Fruit fly (Drosophila melanogaster) whole organism, embryonic: ENCODE measurements around the gene CG7227.

ENCODE experiments used
- Antp ChIP-seq: fragments of 200-800 bp; sonication (Bioruptor generic); optimal IDR thresholded peaks from 3 replicates; lab custom pipeline; 2016; ENCODE audit warnings: missing biosample characterization, missing genetic modification characterization
- Asciz ChIP-seq: fragments of 200-800 bp; sonication (Bioruptor generic); optimal IDR thresholded peaks from 2 replicates; lab custom pipeline; 2017; ENCODE audit warnings: missing biosample characterization, mild to moderate bottlenecking, missing genetic modification characterization, missing genetic modification reagents
- BtbVII ChIP-seq: fragments of 200-800 bp; sonication (Bioruptor generic); optimal IDR thresholded peaks from 3 replicates; lab custom pipeline; 2017; ENCODE audit warnings: missing biosample characterization, mild to moderate bottlenecking, missing genetic modification characterization
- CG10366 ChIP-seq: fragments of 200-800 bp; sonication (Bioruptor generic); IDR thresholded peaks from 2 replicates; pipeline ENCODE4 v1.3.6; 2022; ENCODE audit warnings: missing biosample characterization, missing genetic modification characterization
- CG10431 ChIP-seq: fragments of 200-800 bp; sonication (Bioruptor generic); optimal IDR thresholded peaks from 3 replicates; lab custom pipeline; 2018; ENCODE audit warnings: missing biosample characterization, mild to moderate bottlenecking, missing genetic modification characterization
- CG10979 ChIP-seq: fragments of 200-800 bp; sonication (Bioruptor generic); optimal IDR thresholded peaks from 2 replicates; lab custom pipeline; 2018; ENCODE audit warnings: missing biosample characterization, mild to moderate bottlenecking, missing genetic modification characterization, moderate library complexity
- CG11247 ChIP-seq: fragments of 200-800 bp; sonication (Bioruptor generic); IDR thresholded peaks from 2 replicates; pipeline ENCODE4 v1.3.6; 2022; ENCODE audit warnings: missing biosample characterization, missing genetic modification characterization
- CG13123 ChIP-seq: fragments of 200-800 bp; sonication (Bioruptor generic); optimal IDR thresholded peaks from 2 replicates; lab custom pipeline; 2016; ENCODE audit warnings: missing biosample characterization, missing genetic modification characterization
- CG13775 ChIP-seq: fragments of 200-800 bp; sonication (Bioruptor generic); optimal IDR thresholded peaks from 3 replicates; lab custom pipeline; 2017; ENCODE audit warnings: missing biosample characterization, mild to moderate bottlenecking, missing genetic modification characterization
- CG14441 ChIP-seq: fragments of 200-800 bp; sonication (Bioruptor generic); IDR thresholded peaks from 2 replicates; pipeline ENCODE4 v1.3.6; 2022; ENCODE audit warnings: missing biosample characterization, missing genetic modification characterization
- CG14710 ChIP-seq: fragments of 200-800 bp; sonication (Bioruptor generic); optimal IDR thresholded peaks from 3 replicates; lab custom pipeline; 2019; ENCODE audit warnings: missing biosample characterization, mild to moderate bottlenecking, missing genetic modification characterization, moderate library complexity
- CG15479 ChIP-seq: fragments of 200-800 bp; sonication (Bioruptor generic); optimal IDR thresholded peaks from 3 replicates; lab custom pipeline; 2019; ENCODE audit warnings: missing biosample characterization, mild to moderate bottlenecking, missing genetic modification characterization, moderate library complexity
- CG15696 ChIP-seq: fragments of 200-800 bp; sonication (Bioruptor generic); optimal IDR thresholded peaks from 2 replicates; lab custom pipeline; 2019; ENCODE audit warnings: missing biosample characterization, mild to moderate bottlenecking, missing genetic modification characterization, moderate library complexity
- CG2202 ChIP-seq: fragments of 200-800 bp; sonication (Bioruptor generic); optimal IDR thresholded peaks from 2 replicates; lab custom pipeline; 2018; ENCODE audit warnings: missing biosample characterization, mild to moderate bottlenecking, missing genetic modification characterization
- CG30020 ChIP-seq: fragments of 200-800 bp; optimal IDR thresholded peaks from 2 replicates; lab custom pipeline; 2019; ENCODE audit warnings: missing biosample characterization, mild to moderate bottlenecking, missing genetic modification characterization, moderate library complexity
- CG32767 ChIP-seq: fragments of 200-800 bp; sonication (Bioruptor generic); IDR thresholded peaks from 2 replicates; pipeline ENCODE4 v1.3.6; 2022; ENCODE audit warnings: missing biosample characterization, missing genetic modification characterization
- CG6175 ChIP-seq: fragments of 200-800 bp; sonication (Bioruptor generic); IDR thresholded peaks from 3 replicates; pipeline ENCODE4 v1.3.6; 2022; ENCODE audit warnings: missing biosample characterization, missing genetic modification characterization
- CG6654 ChIP-seq: fragments of 200-800 bp; sonication (Bioruptor generic); optimal IDR thresholded peaks from 2 replicates; lab custom pipeline; 2017; ENCODE audit warnings: missing biosample characterization, mild to moderate bottlenecking, missing genetic modification characterization
- CG6765 ChIP-seq: fragments of 200-800 bp; sonication (Bioruptor generic); optimal IDR thresholded peaks from 3 replicates; lab custom pipeline; 2017; ENCODE audit warnings: missing biosample characterization, mild to moderate bottlenecking, missing genetic modification characterization
- CG8478 ChIP-seq: fragments of >200 bp; optimal IDR thresholded peaks from 2 replicates; lab custom pipeline; 2018
- Camta ChIP-seq: fragments of 200-800 bp; sonication (Bioruptor generic); optimal IDR thresholded peaks from 2 replicates; lab custom pipeline; 2016; ENCODE audit warnings: missing biosample characterization, missing genetic modification characterization
- Dll ChIP-seq: fragments of 200-800 bp; sonication (Bioruptor generic); IDR thresholded peaks from 4 replicates; pipeline ENCODE4 v1.3.6; 2022; ENCODE audit warnings: missing biosample characterization, missing genetic modification characterization; ENCODE audit not compliant: partially characterized antibody
- ERR ChIP-seq: fragments of 200-800 bp; sonication (Bioruptor generic); optimal IDR thresholded peaks from 2 replicates; lab custom pipeline; 2016; ENCODE audit warnings: missing biosample characterization, missing genetic modification characterization
- Elba2 ChIP-seq: fragments of 200-800 bp; sonication (Bioruptor generic); optimal IDR thresholded peaks from 3 replicates; lab custom pipeline; 2016; ENCODE audit warnings: missing biosample characterization, missing genetic modification characterization
- Hey ChIP-seq: fragments of 200-800 bp; sonication (Bioruptor generic); optimal IDR thresholded peaks from 3 replicates; lab custom pipeline; 2018; ENCODE audit warnings: missing biosample characterization, mild to moderate bottlenecking, missing genetic modification characterization
- PHDP ChIP-seq: fragments of 200-800 bp; sonication (Bioruptor generic); optimal IDR thresholded peaks from 3 replicates; lab custom pipeline; 2018; ENCODE audit warnings: missing biosample characterization, mild to moderate bottlenecking, missing genetic modification characterization, moderate library complexity
- Rfx ChIP-seq: fragments of 200-800 bp; sonication (Bioruptor generic); IDR thresholded peaks from 2 replicates; pipeline ENCODE4 v1.3.6; 2022; ENCODE audit warnings: missing biosample characterization, missing genetic modification characterization
- Scr ChIP-seq: fragments of 200-800 bp; sonication (Bioruptor generic); IDR thresholded peaks from 2 replicates; pipeline ENCODE4 v1.3.6; 2022; ENCODE audit warnings: missing biosample characterization, missing genetic modification characterization; ENCODE audit not compliant: partially characterized antibody
- Sox102F ChIP-seq: fragments of 200-800 bp; sonication (Bioruptor generic); optimal IDR thresholded peaks from 2 replicates; lab custom pipeline; 2018; ENCODE audit warnings: missing biosample characterization, mild to moderate bottlenecking, missing genetic modification characterization, moderate library complexity
- Stat92E ChIP-seq, 3 experiments: fragments of >200 bp in 2 of 3; fragments of 200-800 bp in 1 of 3; sonication (Bioruptor generic) in 1 of 3; optimal IDR thresholded peaks; 2 replicates each; lab custom pipeline; 2017 to 2019; ENCODE audit warnings: missing biosample characterization in 3 of 3, missing genetic modification characterization in 3 of 3, mild to moderate bottlenecking in 1 of 3, moderate library complexity in 1 of 3
- YL-1 ChIP-seq: fragments of 200-800 bp; sonication (Bioruptor generic); optimal IDR thresholded peaks from 3 replicates; lab custom pipeline; 2017; ENCODE audit warnings: missing biosample characterization, mild to moderate bottlenecking, missing genetic modification characterization
- ase ChIP-seq: fragments of 200-800 bp; sonication (Bioruptor generic); IDR thresholded peaks from 3 replicates; pipeline ENCODE4 v1.3.6; 2022; ENCODE audit warnings: missing biosample characterization, missing genetic modification characterization
- az2 ChIP-seq: fragments of 200-800 bp; sonication (Bioruptor generic); optimal IDR thresholded peaks from 3 replicates; lab custom pipeline; 2016; ENCODE audit warnings: missing biosample characterization, missing genetic modification characterization
- bowl ChIP-seq: fragments of 200-800 bp; sonication (Bioruptor generic); IDR thresholded peaks from 2 replicates; pipeline ENCODE4 v1.3.6; 2022; ENCODE audit warnings: missing biosample characterization, missing genetic modification characterization
- cad ChIP-seq: fragments of >200 bp; optimal IDR thresholded peaks from 2 replicates; lab custom pipeline; 2017; ENCODE audit warnings: missing biosample characterization, missing genetic modification characterization
- caup ChIP-seq: fragments of 200-800 bp; sonication (Bioruptor generic); optimal IDR thresholded peaks from 3 replicates; lab custom pipeline; 2017; ENCODE audit warnings: missing biosample characterization, mild to moderate bottlenecking, missing genetic modification characterization, moderate library complexity; ENCODE audit not compliant: severe bottlenecking
- chm ChIP-seq: fragments of 200-800 bp; sonication (Bioruptor generic); IDR thresholded peaks from 2 replicates; pipeline ENCODE4 v1.3.6; 2022; ENCODE audit warnings: missing biosample characterization, missing genetic modification characterization
- dmrt99B ChIP-seq: fragments of 200-800 bp; sonication (Bioruptor generic); optimal IDR thresholded peaks from 2 replicates; lab custom pipeline; 2018; ENCODE audit warnings: missing biosample characterization, mild to moderate bottlenecking, missing genetic modification characterization, moderate library complexity
- fu2 ChIP-seq: fragments of 200-800 bp; sonication (Bioruptor generic); optimal IDR thresholded peaks from 2 replicates; lab custom pipeline; 2016; ENCODE audit warnings: missing biosample characterization, missing genetic modification characterization
- gcm2 ChIP-seq: fragments of 200-800 bp; sonication (Bioruptor generic); optimal IDR thresholded peaks from 2 replicates; lab custom pipeline; 2016; ENCODE audit warnings: missing biosample characterization, missing genetic modification characterization
- ind ChIP-seq: fragments of 200-800 bp; sonication (Bioruptor generic); optimal IDR thresholded peaks from 3 replicates; lab custom pipeline; 2016; ENCODE audit warnings: missing biosample characterization, missing genetic modification characterization
- mam ChIP-seq: fragments of 200-800 bp; sonication (Bioruptor generic); optimal IDR thresholded peaks from 3 replicates; lab custom pipeline; 2016; ENCODE audit warnings: missing biosample characterization, missing genetic modification characterization
- pnt ChIP-seq: fragments of 200-800 bp; sonication (Bioruptor generic); optimal IDR thresholded peaks from 3 replicates; lab custom pipeline; 2016; ENCODE audit warnings: missing biosample characterization, missing genetic modification characterization
- prd ChIP-seq, 3 experiments: fragments of >200 bp in 2 of 3; fragments of 200-800 bp in 1 of 3; sonication (Bioruptor generic) in 1 of 3; optimal IDR thresholded peaks in 2 of 3; IDR thresholded peaks in 1 of 3; 2 replicates in 2 of 3; 3 replicates in 1 of 3; pipeline versions ENCODE4 v1.3.6 to Lab custom; 2017 to 2022; ENCODE audit warnings: missing biosample characterization in 1 of 3, missing genetic modification characterization in 1 of 3
- rib ChIP-seq: fragments of 200-800 bp; sonication (Bioruptor generic); IDR thresholded peaks from 2 replicates; pipeline ENCODE4 v1.3.6; 2022; ENCODE audit warnings: missing biosample characterization, missing genetic modification characterization
- sima ChIP-seq: fragments of 200-800 bp; sonication (Bioruptor generic); optimal IDR thresholded peaks from 2 replicates; lab custom pipeline; 2016; ENCODE audit warnings: missing biosample characterization, missing genetic modification characterization
- sisA ChIP-seq: fragments of 200-800 bp; sonication (Bioruptor generic); IDR thresholded peaks from 2 replicates; pipeline ENCODE4 v1.3.6; 2022; ENCODE audit warnings: missing biosample characterization, missing genetic modification characterization
- sna ChIP-seq: fragments of 200-800 bp; sonication (Bioruptor generic); IDR thresholded peaks from 2 replicates; pipeline ENCODE4 v1.3.6; 2022; ENCODE audit warnings: missing biosample characterization, missing genetic modification characterization; ENCODE audit not compliant: partially characterized antibody
- sug ChIP-seq: fragments of 200-800 bp; optimal IDR thresholded peaks from 2 replicates; lab custom pipeline; 2019; ENCODE audit warnings: missing biosample characterization, mild to moderate bottlenecking, missing genetic modification characterization, moderate library complexity
- trh ChIP-seq: fragments of 200-800 bp; sonication (Bioruptor generic); optimal IDR thresholded peaks from 2 replicates; lab custom pipeline; 2016; ENCODE audit warnings: missing biosample characterization, missing genetic modification characterization
- ttk ChIP-seq: fragments of 200-800 bp; sonication (Bioruptor generic); IDR thresholded peaks from 2 replicates; pipeline ENCODE4 v2.1.2; 2022; ENCODE audit warnings: missing biosample characterization, missing genetic modification characterization

CG7227 gene

DNA sequence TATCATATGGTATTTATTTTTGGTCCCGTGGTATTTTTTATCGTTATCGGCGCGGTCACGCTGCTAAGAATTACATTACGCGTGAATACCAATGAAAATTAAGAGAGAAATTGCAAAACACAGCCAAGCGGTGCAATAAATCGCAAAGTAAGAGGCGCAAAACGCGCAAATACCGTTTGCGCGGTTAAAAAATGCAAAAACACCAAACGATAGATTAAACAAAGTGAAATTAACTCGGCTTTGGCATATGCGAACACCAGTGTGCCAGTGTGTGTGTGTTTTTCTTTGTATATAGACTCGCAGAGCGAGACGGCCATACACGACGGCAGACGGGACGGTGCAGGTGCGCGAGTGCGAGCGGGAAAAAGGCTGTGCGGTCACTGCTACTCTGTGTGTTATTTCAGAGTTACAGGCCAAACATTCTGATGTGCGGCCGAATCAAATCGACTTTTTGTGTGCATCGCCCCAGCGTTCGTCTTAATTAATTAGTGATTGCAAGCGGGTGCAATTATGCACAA is 32.8 kb upstream of the CG7227 start, which contains the start of gene Cka (continued):
- TF ChIP-seq mam (GFP tag; lab: Kevin White, UChicago) = no peak
- peak; percentile 97 for TF ChIP-seq CG8478 (lab: Kevin White, UChicago)
- no peak for TF ChIP-seq CG6765 (GFP tag; lab: Kevin White, UChicago)
- TF ChIP-seq ase (GFP tag; lab: Robert Waterston, UW) = 0 out of 3 replicates have a peak, but pooled peaks have one; percentile 28
- no peak for TF ChIP-seq CG14441 (GFP tag; lab: Robert Waterston, UW)
- peak; percentile 92 for TF ChIP-seq CG15479
- no peak for TF ChIP-seq CG10431 (GFP tag; lab: Kevin White, UChicago)
- no peak for TF ChIP-seq BtbVII (GFP tag; lab: Kevin White, UChicago)
- TF ChIP-seq PHDP = no peak
- no peak for TF ChIP-seq dmrt99B (tag; lab: Kevin White, UChicago)
- TF ChIP-seq Camta = no peak
- TF ChIP-seq Scr (GFP tag; lab: Robert Waterston, UW) = peak; percentile 8; the same call in 1 of the 2 replicates
- TF ChIP-seq CG6654 (GFP tag; lab: Kevin White, UChicago) = no peak
- TF ChIP-seq Hey (tag; lab: Kevin White, UChicago) = no peak
- TF ChIP-seq fu2 (GFP tag; lab: Kevin White, UChicago) = no peak
- TF ChIP-seq rib (GFP tag; lab: Robert Waterston, UW) = peak; percentile 69
- no peak for TF ChIP-seq az2
- TF ChIP-seq ind (GFP tag; lab: Kevin White, UChicago) = no peak
- TF ChIP-seq bowl (GFP tag; lab: Robert Waterston, UW) = no peak
- no peak for TF ChIP-seq Antp
- no peak for TF ChIP-seq caup (GFP tag; lab: Kevin White, UChicago)
- no peak for TF ChIP-seq cad (GFP tag; lab: Kevin White, UChicago)
- no peak for TF ChIP-seq trh
- TF ChIP-seq ERR (GFP tag; lab: Kevin White, UChicago) = no peak
- TF ChIP-seq Asciz (GFP tag; lab: Kevin White, UChicago) = no peak
- peak; percentile 54; the same call in 1 of the 2 replicates for TF ChIP-seq chm
- no peak for TF ChIP-seq CG13123 (GFP tag; lab: Kevin White, UChicago)
- no peak for TF ChIP-seq CG15696 (tag; lab: Kevin White, UChicago)
- no peak for TF ChIP-seq CG13775 (GFP tag; lab: Kevin White, UChicago)
- peak; percentile 49 for TF ChIP-seq CG14710 (tag; lab: Kevin White, UChicago)
- TF ChIP-seq CG6175 (GFP tag; lab: Robert Waterston, UW) = no peak
- no peak for TF ChIP-seq Stat92E (GFP tag; optimal IDR thresholded peaks at IDR 0.05; lab: Kevin White, UChicago)
- no peak for TF ChIP-seq CG2202 (tag; lab: Kevin White, UChicago)
- TF ChIP-seq Sox102F (GFP tag; lab: Kevin White, UChicago) = no peak
- TF ChIP-seq CG11247 = no peak
- TF ChIP-seq CG30020 (tag; lab: Kevin White, UChicago) = peak; percentile 40
- TF ChIP-seq pnt (GFP tag; lab: Kevin White, UChicago) = no peak
- peak; percentile 77 for TF ChIP-seq CG32767 (GFP tag; lab: Robert Waterston, UW)
- no peak for TF ChIP-seq CG10979 (tag; lab: Kevin White, UChicago)
- TF ChIP-seq sima (GFP tag; lab: Kevin White, UChicago) = no peak
- TF ChIP-seq Elba2 = no peak
- TF ChIP-seq ttk (GFP tag; lab: Robert Waterston, UW) = no peak
- TF ChIP-seq sna (GFP tag; lab: Robert Waterston, UW) = no peak
- TF ChIP-seq prd (optimal IDR thresholded peaks at IDR 0.05; lab: Kevin White, UChicago) = no peak
- peak; percentile 41; the same call in 1 of the 3 replicates for TF ChIP-seq prd (GFP tag; IDR thresholded peaks at IDR 0.05; lab: Robert Waterston, UW)
- TF ChIP-seq sisA (GFP tag; lab: Robert Waterston, UW) = no peak
- TF ChIP-seq gcm2 = no peak
- TF ChIP-seq Rfx = peak; percentile 53
- TF ChIP-seq sug (tag; lab: Kevin White, UChicago) = no peak
- TF ChIP-seq CG10366 (GFP tag; lab: Robert Waterston, UW) = no peak
- peak; percentile 96 for TF ChIP-seq YL-1 (GFP tag; lab: Kevin White, UChicago)
- TF ChIP-seq Dll (GFP tag; lab: Robert Waterston, UW) = no peak
